Worm (Caenorhabditis elegans): Measurements from ENCODE around the gene str-205.

DNA sequence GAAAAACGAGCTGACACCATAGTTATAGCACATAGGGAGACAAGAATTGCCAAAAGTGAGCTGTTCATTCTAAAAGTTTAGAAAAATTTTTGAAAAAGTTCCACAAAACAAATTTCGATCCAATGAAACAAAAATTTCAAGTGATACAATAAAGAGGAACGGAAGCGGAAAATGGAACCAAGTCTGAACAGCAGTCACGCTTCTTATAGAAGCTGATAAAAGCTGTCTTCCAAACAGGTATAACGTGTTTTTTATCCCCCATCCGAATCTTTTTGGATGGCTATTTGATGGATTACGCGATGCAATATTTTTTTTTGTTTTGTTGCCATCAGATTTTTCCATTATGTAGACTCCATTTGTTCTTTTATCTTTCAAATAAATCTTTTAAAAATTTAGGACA, 17.4 kb downstream of the str-205 start, which contains the start of gene H23N18.5:
- TF ChIP-seq nfya-1 (tag; optimal IDR thresholded peaks at IDR 0.05; ENCODE audit: insufficient read depth) (no peak), sea-2 (GFP tag; optimal IDR thresholded peaks at IDR 0.05) (no peak), ceh-82 (tag; optimal IDR thresholded peaks at IDR 0.05) (no peak), egl-27 (tag; optimal IDR thresholded peaks at IDR 0.05) (no peak), nhr-12 (tag; optimal IDR thresholded peaks at IDR 0.05) (no peak), elt-1 (tag; optimal IDR thresholded peaks at IDR 0.05) (peak; percentile 62), ceh-16 (tag; optimal IDR thresholded peaks at IDR 0.05) (no peak), nhr-28 (tag; optimal IDR thresholded peaks at IDR 0.05) (no peak), nhr-76 (tag; optimal IDR thresholded peaks at IDR 0.05) (no peak), pqm-1 (tag; optimal IDR thresholded peaks at IDR 0.05) (no peak), fkh-10 (GFP tag; optimal IDR thresholded peaks at IDR 0.05) (no peak), fkh-2 (tag; optimal IDR thresholded peaks at IDR 0.05) (no peak)

All from whole organism, L3 larva.